Fruit fly (Drosophila melanogaster) whole organism, embryonic: ENCODE data around the gene CG6106.

Experiments used
- Adf1 ChIP-seq: fragments of 200-800 bp; sonication (Bioruptor generic); IDR thresholded peaks from 2 replicates; pipeline ENCODE4 v1.3.6; 2022; ENCODE audit warnings: missing biosample characterization, missing genetic modification characterization
- Antp ChIP-seq: fragments of 200-800 bp; sonication (Bioruptor generic); optimal IDR thresholded peaks from 3 replicates; lab custom pipeline; 2016; ENCODE audit warnings: missing biosample characterization, missing genetic modification characterization
- CG10431 ChIP-seq: fragments of 200-800 bp; sonication (Bioruptor generic); optimal IDR thresholded peaks from 3 replicates; lab custom pipeline; 2018; ENCODE audit warnings: missing biosample characterization, mild to moderate bottlenecking, missing genetic modification characterization
- CG12299 ChIP-seq: fragments of 200-800 bp; sonication (Bioruptor generic); optimal IDR thresholded peaks from 2 replicates; lab custom pipeline; 2018; ENCODE audit warnings: missing biosample characterization, mild to moderate bottlenecking, missing genetic modification characterization
- CG1233 ChIP-seq: fragments of 200-800 bp; sonication (Bioruptor generic); optimal IDR thresholded peaks from 4 replicates; lab custom pipeline; 2018; ENCODE audit warnings: missing biosample characterization, mild to moderate bottlenecking, missing genetic modification characterization
- CG12391 ChIP-seq: fragments of 200-800 bp; sonication (Bioruptor generic); optimal IDR thresholded peaks from 3 replicates; lab custom pipeline; 2018; ENCODE audit warnings: missing biosample characterization, mild to moderate bottlenecking, missing genetic modification characterization, moderate library complexity
- CG13287 ChIP-seq: fragments of 200-800 bp; sonication (Bioruptor generic); IDR thresholded peaks from 2 replicates; pipeline ENCODE4 v1.3.6; 2022; ENCODE audit warnings: missing biosample characterization, missing genetic modification characterization; ENCODE audit not compliant: partially characterized antibody
- CG15073 ChIP-seq: fragments of 200-800 bp; sonication (Bioruptor generic); optimal IDR thresholded peaks from 2 replicates; lab custom pipeline; 2016; ENCODE audit warnings: missing biosample characterization, missing genetic modification characterization
- CG31224 ChIP-seq: fragments of 200-800 bp; sonication (Bioruptor generic); IDR thresholded peaks from 2 replicates; pipeline ENCODE4 v1.3.6; 2022; ENCODE audit warnings: missing biosample characterization, missing genetic modification characterization
- CG3838 ChIP-seq: fragments of 200-800 bp; sonication (Bioruptor generic); optimal IDR thresholded peaks from 3 replicates; lab custom pipeline; 2016; ENCODE audit warnings: missing biosample characterization, missing genetic modification characterization
- CG4424 ChIP-seq: fragments of 200-800 bp; sonication (Bioruptor generic); optimal IDR thresholded peaks from 3 replicates; lab custom pipeline; 2016; ENCODE audit warnings: missing biosample characterization, missing genetic modification characterization
- CG7556 ChIP-seq: fragments of 200-800 bp; sonication (Bioruptor generic); optimal IDR thresholded peaks from 2 replicates; lab custom pipeline; 2017; ENCODE audit warnings: missing biosample characterization, mild to moderate bottlenecking, missing genetic modification characterization
- CG8089 ChIP-seq: fragments of 200-800 bp; sonication (Bioruptor generic); optimal IDR thresholded peaks from 3 replicates; lab custom pipeline; 2016; ENCODE audit warnings: missing biosample characterization, missing genetic modification characterization
- CG8765 ChIP-seq: fragments of 200-800 bp; sonication (Bioruptor generic); IDR thresholded peaks from 2 replicates; pipeline ENCODE4 v1.3.6; 2022; ENCODE audit warnings: missing biosample characterization, missing genetic modification characterization
- CG9609 ChIP-seq: fragments of 200-800 bp; sonication (Bioruptor generic); optimal IDR thresholded peaks from 3 replicates; lab custom pipeline; 2016; ENCODE audit warnings: missing biosample characterization, missing genetic modification characterization
- CTCF ChIP-seq: fragments of 200-800 bp; sonication (Bioruptor generic); optimal IDR thresholded peaks from 2 replicates; lab custom pipeline; 2017; ENCODE audit warnings: missing biosample characterization, mild to moderate bottlenecking, missing genetic modification characterization, moderate library complexity
- D19B ChIP-seq: fragments of 200-800 bp; sonication (Bioruptor generic); optimal IDR thresholded peaks from 2 replicates; lab custom pipeline; 2017; ENCODE audit warnings: missing biosample characterization, mild to moderate bottlenecking, missing genetic modification characterization
- Fer3 ChIP-seq: fragments of 200-800 bp; sonication (Bioruptor generic); optimal IDR thresholded peaks from 2 replicates; lab custom pipeline; 2018; ENCODE audit warnings: missing biosample characterization, mild to moderate bottlenecking, missing genetic modification characterization, moderate library complexity
- HLH3B ChIP-seq: fragments of 200-800 bp; sonication (Bioruptor generic); IDR thresholded peaks from 2 replicates; pipeline ENCODE4 v1.3.6; 2022; ENCODE audit warnings: missing biosample characterization, missing genetic modification characterization
- Hr51 ChIP-seq, 2 experiments: fragments of 200-800 bp; sonication (Bioruptor generic); optimal IDR thresholded peaks; 2 replicates in 1 of 2; 3 replicates in 1 of 2; lab custom pipeline; 2016 to 2018; ENCODE audit warnings: missing biosample characterization in 2 of 2, missing genetic modification characterization in 2 of 2, mild to moderate bottlenecking in 1 of 2, moderate library complexity in 1 of 2
- Lim3 ChIP-seq: fragments of 200-800 bp; sonication (Bioruptor generic); IDR thresholded peaks from 2 replicates; pipeline ENCODE4 v1.3.6; 2022; ENCODE audit warnings: missing biosample characterization, missing genetic modification characterization
- Myb ChIP-seq: fragments of 200-800 bp; sonication (Bioruptor generic); optimal IDR thresholded peaks from 2 replicates; lab custom pipeline; 2016; ENCODE audit warnings: missing biosample characterization, missing genetic modification characterization
- NFAT ChIP-seq: fragments of 200-800 bp; sonication (Bioruptor generic); IDR thresholded peaks from 2 replicates; pipeline ENCODE4 v1.3.6; 2022; ENCODE audit warnings: missing biosample characterization, missing genetic modification characterization
- Oaz ChIP-seq: fragments of 200-800 bp; sonication (Bioruptor generic); IDR thresholded peaks from 2 replicates; pipeline ENCODE4 v1.3.6; 2022; ENCODE audit warnings: missing biosample characterization, missing genetic modification characterization
- Oli ChIP-seq: fragments of 200-800 bp; sonication (Bioruptor generic); optimal IDR thresholded peaks from 2 replicates; lab custom pipeline; 2018; ENCODE audit warnings: missing biosample characterization, mild to moderate bottlenecking, missing genetic modification characterization, moderate library complexity
- PHDP ChIP-seq: fragments of 200-800 bp; sonication (Bioruptor generic); optimal IDR thresholded peaks from 3 replicates; lab custom pipeline; 2018; ENCODE audit warnings: missing biosample characterization, mild to moderate bottlenecking, missing genetic modification characterization, moderate library complexity
- Rfx ChIP-seq: fragments of 200-800 bp; sonication (Bioruptor generic); IDR thresholded peaks from 2 replicates; pipeline ENCODE4 v1.3.6; 2022; ENCODE audit warnings: missing biosample characterization, missing genetic modification characterization
- Sin3A ChIP-seq: fragments of >200 bp; optimal IDR thresholded peaks from 2 replicates; lab custom pipeline; 2018
- Tbp ChIP-seq: fragments of >200 bp; optimal IDR thresholded peaks from 2 replicates; lab custom pipeline; 2018; ENCODE audit warnings: missing biosample characterization, missing genetic modification characterization
- Trl ChIP-seq, 3 experiments: fragments of >200 bp in 2 of 3; fragments of 200-800 bp in 1 of 3; sonication (Bioruptor generic) in 1 of 3; optimal IDR thresholded peaks; 2 replicates in 1 of 3; 3 replicates in 2 of 3; lab custom pipeline; 2016 to 2017; ENCODE audit warnings: missing biosample characterization in 1 of 3, missing genetic modification characterization in 1 of 3
- al ChIP-seq: fragments of 200-800 bp; sonication (Bioruptor generic); IDR thresholded peaks from 2 replicates; pipeline ENCODE4 v1.3.6; 2022; ENCODE audit warnings: missing biosample characterization, missing genetic modification characterization
- aop ChIP-seq: fragments of 200-800 bp; sonication (Bioruptor generic); IDR thresholded peaks from 2 replicates; pipeline ENCODE4 v1.3.6; 2022; ENCODE audit warnings: missing biosample characterization, missing genetic modification characterization
- ap ChIP-seq: fragments of 200-800 bp; sonication (Bioruptor generic); IDR thresholded peaks from 2 replicates; pipeline ENCODE4 v1.3.6; 2022; ENCODE audit warnings: missing biosample characterization, missing genetic modification characterization
- btn ChIP-seq: fragments of 200-800 bp; sonication (Bioruptor generic); optimal IDR thresholded peaks from 2 replicates; lab custom pipeline; 2016; ENCODE audit warnings: missing biosample characterization, missing genetic modification characterization
- chinmo ChIP-seq: fragments of 200-800 bp; sonication (Bioruptor generic); IDR thresholded peaks from 4 replicates; pipeline ENCODE4 v1.3.6; 2022; ENCODE audit warnings: missing biosample characterization, missing genetic modification characterization; ENCODE audit not compliant: partially characterized antibody
- crp ChIP-seq, 2 experiments: fragments of 200-800 bp; sonication (Bioruptor generic); optimal IDR thresholded peaks; 2 replicates in 1 of 2; 3 replicates in 1 of 2; lab custom pipeline; 2017; ENCODE audit warnings: missing biosample characterization in 2 of 2, missing genetic modification characterization in 2 of 2, mild to moderate bottlenecking in 1 of 2, moderate library complexity in 1 of 2
- dati ChIP-seq: fragments of 200-800 bp; sonication (Bioruptor generic); IDR thresholded peaks from 2 replicates; pipeline ENCODE4 v1.3.6; 2022; ENCODE audit warnings: missing biosample characterization, missing genetic modification characterization
- dmrt99B ChIP-seq: fragments of 200-800 bp; sonication (Bioruptor generic); optimal IDR thresholded peaks from 2 replicates; lab custom pipeline; 2018; ENCODE audit warnings: missing biosample characterization, mild to moderate bottlenecking, missing genetic modification characterization, moderate library complexity
- gce ChIP-seq: fragments of 200-800 bp; sonication (Bioruptor generic); IDR thresholded peaks from 3 replicates; pipeline ENCODE4 v1.3.6; 2022; ENCODE audit warnings: missing biosample characterization, missing genetic modification characterization
- gt ChIP-seq: fragments of 200-800 bp; sonication (Bioruptor generic); IDR thresholded peaks from 2 replicates; pipeline ENCODE4 v1.3.6; 2022; ENCODE audit warnings: missing biosample characterization, missing genetic modification characterization
- kay ChIP-seq: fragments of 200-800 bp; sonication (Bioruptor generic); optimal IDR thresholded peaks from 2 replicates; lab custom pipeline; 2016; ENCODE audit warnings: missing biosample characterization, missing genetic modification characterization
- kni ChIP-seq: fragments of 200-800 bp; sonication (Bioruptor generic); optimal IDR thresholded peaks from 3 replicates; lab custom pipeline; 2017; ENCODE audit warnings: mild to moderate bottlenecking, missing biosample characterization, missing genetic modification reagents, missing genetic modification characterization
- nau ChIP-seq: fragments of 200-800 bp; sonication (Bioruptor generic); optimal IDR thresholded peaks from 3 replicates; lab custom pipeline; 2017; ENCODE audit warnings: missing biosample characterization, mild to moderate bottlenecking, missing genetic modification characterization, missing genetic modification reagents
- odd ChIP-seq: fragments of 200-800 bp; sonication (Bioruptor generic); optimal IDR thresholded peaks from 2 replicates; lab custom pipeline; 2017; ENCODE audit warnings: missing biosample characterization, mild to moderate bottlenecking, missing genetic modification characterization
- slou ChIP-seq: fragments of 200-800 bp; sonication (Bioruptor generic); optimal IDR thresholded peaks from 3 replicates; lab custom pipeline; 2016; ENCODE audit warnings: missing biosample characterization, missing genetic modification characterization
- sug ChIP-seq: fragments of 200-800 bp; optimal IDR thresholded peaks from 2 replicates; lab custom pipeline; 2019; ENCODE audit warnings: missing biosample characterization, mild to moderate bottlenecking, missing genetic modification characterization, moderate library complexity
- tio ChIP-seq: fragments of 200-800 bp; sonication (Bioruptor generic); optimal IDR thresholded peaks from 2 replicates; lab custom pipeline; 2017; ENCODE audit warnings: missing biosample characterization, missing genetic modification characterization, inconsistent platforms
- tx ChIP-seq: fragments of 200-800 bp; sonication (Bioruptor generic); optimal IDR thresholded peaks from 2 replicates; lab custom pipeline; 2016; ENCODE audit warnings: missing biosample characterization, missing genetic modification characterization
- z ChIP-seq: fragments of 200-800 bp; sonication (Bioruptor generic); IDR thresholded peaks from 3 replicates; pipeline ENCODE4 v1.3.6; 2022; ENCODE audit warnings: missing biosample characterization, missing genetic modification characterization

Gene CG6106

dm6 chrX:18404150-18404631, 45.5 kb downstream of the CG6106 start (continued):
- TF ChIP-seq chinmo (GFP tag; lab: Robert Waterston, UW) (0 out of 4 replicates have a peak, but pooled peaks have one; percentile 79), PHDP (tag; lab: Kevin White, UChicago) (no peak), CG10431 (no peak), kni (GFP tag; lab: Kevin White, UChicago) (no peak), CG4424 (GFP tag; lab: Kevin White, UChicago) (no peak), Lim3 (no peak), ap (no peak), Myb (GFP tag; lab: Kevin White, UChicago) (no peak), crp (GFP tag; optimal IDR thresholded peaks at IDR 0.05; lab: Kevin White, UChicago) (peak in 1 of 2 experiments; percentile 11), Rfx (GFP tag; lab: Robert Waterston, UW) (no peak), CG3838 (GFP tag; lab: Kevin White, UChicago) (no peak), gt (GFP tag; lab: Robert Waterston, UW) (no peak), sug (tag; lab: Kevin White, UChicago) (peak; percentile 18), z (GFP tag; lab: Robert Waterston, UW) (no peak), tx (GFP tag; lab: Kevin White, UChicago) (no peak), nau (GFP tag; lab: Kevin White, UChicago) (no peak), NFAT (GFP tag; lab: Robert Waterston, UW) (no peak), Trl (optimal IDR thresholded peaks at IDR 0.05; lab: Kevin White, UChicago) (no peak), Trl (GFP tag; optimal IDR thresholded peaks at IDR 0.05; lab: Kevin White, UChicago) (no peak), CG31224 (no peak), CG15073 (no peak), Oaz (GFP tag; lab: Robert Waterston, UW) (no peak), CG12391 (no peak), kay (GFP tag; lab: Kevin White, UChicago) (no peak), Oli (no peak), odd (no peak), CG8765 (GFP tag; lab: Robert Waterston, UW) (no peak), CG8089 (no peak), CG13287 (GFP tag; lab: Robert Waterston, UW) (peak; percentile 25; the same call in 1 of the 2 replicates), CG9609 (no peak), dmrt99B (tag; lab: Kevin White, UChicago) (no peak), Antp (GFP tag; lab: Kevin White, UChicago) (no peak), dati (GFP tag; lab: Robert Waterston, UW) (no peak), slou (GFP tag; lab: Kevin White, UChicago) (no peak), aop (GFP tag; lab: Robert Waterston, UW) (0 out of 2 replicates have a peak, but pooled peaks have one; percentile 11), Sin3A (lab: Kevin White, UChicago) (no peak), CG1233 (GFP tag; lab: Kevin White, UChicago) (no peak), CG12299 (no peak), HLH3B (GFP tag; lab: Robert Waterston, UW) (no peak), Tbp (GFP tag; lab: Kevin White, UChicago) (no peak), Adf1 (GFP tag; lab: Robert Waterston, UW) (peak; percentile 80; the same call in 1 of the 2 replicates), Fer3 (tag; lab: Kevin White, UChicago) (no peak), D19B (no peak), Hr51 (GFP tag; optimal IDR thresholded peaks at IDR 0.05; lab: Kevin White, UChicago) (no peak), tio (GFP tag; lab: Kevin White, UChicago) (no peak), CTCF (no peak), CG7556 (no peak), gce (GFP tag; lab: Robert Waterston, UW) (no peak), al (GFP tag; lab: Robert Waterston, UW) (no peak), btn (GFP tag; lab: Kevin White, UChicago) (no peak)
